Fruit fly (Drosophila melanogaster): ENCODE results near the gene pyd3.

- TF ChIP-seq psq (optimal IDR thresholded peaks at IDR 0.05), result no peak
- TF ChIP-seq EcR (GFP tag; optimal IDR thresholded peaks at IDR 0.05), result no peak
- no peak for TF ChIP-seq pan (optimal IDR thresholded peaks at IDR 0.05)
- TF ChIP-seq usp (GFP tag; optimal IDR thresholded peaks at IDR 0.05), result no peak
- TF ChIP-seq CG8478 (optimal IDR thresholded peaks at IDR 0.05), result no peak
- TF ChIP-seq Dll (optimal IDR thresholded peaks at IDR 0.05), result no peak
These were observed 40.7 kb upstream of the pyd3 start, which contains the start of gene CG10086 for dm6 chr3R:7790583-7791034.
